Worm (Caenorhabditis elegans): Measurements from ENCODE around the gene F11D11.4.
"Not testable (repeated sequence)": the region's sequence is repeated elsewhere in the genome, so short reads cannot be mapped to it uniquely, and the experiment has no call there.

ce11 chrV:18754328-18754727 is 6.8 kb upstream of the F11D11.4 start, which contains the start of gene clec-254:
- TF ChIP-seq F13H6.1 (tag; optimal IDR thresholded peaks at IDR 0.05); sdc-2 (tag; optimal IDR thresholded peaks at IDR 0.05); tbx-2 (tag; optimal IDR thresholded peaks at IDR 0.05); ama-1 (optimal IDR thresholded peaks at IDR 0.05); fkh-10 (GFP tag; optimal IDR thresholded peaks at IDR 0.05); pag-3 (tag; optimal IDR thresholded peaks at IDR 0.05; ENCODE audit: borderline replicate concordance); hlh-30 (tag; optimal IDR thresholded peaks at IDR 0.05; ENCODE audit: insufficient read depth); pha-4 (tag; optimal IDR thresholded peaks at IDR 0.05); ets-4 (tag; optimal IDR thresholded peaks at IDR 0.05); ceh-24 (tag; optimal IDR thresholded peaks at IDR 0.05); pha-2 (tag; optimal IDR thresholded peaks at IDR 0.05): not testable (repeated sequence)
